Fruit fly (Drosophila melanogaster): ENCODE data around the gene CG34302.

Gene CG34302

DNA sequence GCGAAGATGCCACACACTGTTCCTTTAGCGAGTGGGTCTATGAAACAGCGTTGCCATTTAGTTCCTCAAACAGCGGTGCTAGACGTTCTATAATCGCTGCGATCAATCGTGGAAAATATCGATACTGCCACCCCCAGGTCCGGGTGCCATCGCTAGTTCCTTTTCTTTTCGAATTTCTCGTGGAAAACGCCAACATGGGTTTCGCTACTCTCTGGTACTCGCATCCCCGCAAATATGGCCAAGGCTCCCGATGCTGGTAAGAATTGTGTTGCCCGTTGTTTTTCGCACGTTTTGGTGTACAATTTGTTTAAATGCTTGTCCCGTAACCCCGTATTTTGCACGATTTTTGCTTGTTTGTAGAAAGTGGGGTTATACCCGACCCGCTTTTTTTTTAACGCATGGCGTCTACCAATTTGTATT, 45.7 kb downstream of the CG34302 start, which contains the start of gene RpS29 (continued):
- TF ChIP-seq crc (GFP tag; optimal IDR thresholded peaks at IDR 0.05) (peak; percentile 69), YL-1 (GFP tag; optimal IDR thresholded peaks at IDR 0.05) (peak; percentile 99), Ptx1 (GFP tag; IDR thresholded peaks at IDR 0.05) (peak; percentile 79), gfzf (GFP tag; optimal IDR thresholded peaks at IDR 0.05) (peak; percentile 54), pan (optimal IDR thresholded peaks at IDR 0.05) (no peak), pan (GFP tag; optimal IDR thresholded peaks at IDR 0.05 in 1 of 2, IDR thresholded peaks at IDR 0.05 in 1 of 2) (peak in 1 of 2 experiments; percentile 76), sima (GFP tag; optimal IDR thresholded peaks at IDR 0.05) (peak; percentile 44), CG15479 (GFP tag; optimal IDR thresholded peaks at IDR 0.05) (no peak), nerfin-2 (GFP tag; IDR thresholded peaks at IDR 0.05; ENCODE audit: partially characterized antibody) (peak; percentile 70), cg (GFP tag; optimal IDR thresholded peaks at IDR 0.05) (no peak), CG9797 (GFP tag; optimal IDR thresholded peaks at IDR 0.05) (peak; percentile 87), seq (GFP tag; IDR thresholded peaks at IDR 0.05) (no peak; the same call in 1 of the 2 replicates), Elba2 (GFP tag; optimal IDR thresholded peaks at IDR 0.05) (no peak), CG8359 (GFP tag; optimal IDR thresholded peaks at IDR 0.05; ENCODE audit: borderline replicate concordance) (no peak), CG2120 (GFP tag; optimal IDR thresholded peaks at IDR 0.05) (peak; percentile 90), dan (GFP tag; IDR thresholded peaks at IDR 0.05) (no peak), Stat92E (GFP tag; optimal IDR thresholded peaks at IDR 0.05) (peak in 1 of 3 experiments; percentile 23), CG11560 (tag; IDR thresholded peaks at IDR 0.05) (peak; percentile 74; the same call in 2 of the 3 replicates), sna (GFP tag; IDR thresholded peaks at IDR 0.05; ENCODE audit: partially characterized antibody) (peak; percentile 90), bowl (GFP tag; IDR thresholded peaks at IDR 0.05) (no peak; the same call in 1 of the 2 replicates), sqz (GFP tag; optimal IDR thresholded peaks at IDR 0.05) (peak; percentile 75), Taf1 (GFP tag; IDR thresholded peaks at IDR 0.05) (0 out of 2 replicates have a peak, but pooled peaks have one; percentile 50), dmrt11E (tag; optimal IDR thresholded peaks at IDR 0.05) (peak; percentile 54), MBD-R2 (GFP tag; IDR thresholded peaks at IDR 0.05) (peak; percentile 78), Myb (GFP tag; optimal IDR thresholded peaks at IDR 0.05) (peak; percentile 94), lmd (GFP tag; IDR thresholded peaks at IDR 0.05) (peak; percentile 71; the same call in 1 of the 2 replicates), en (GFP tag; optimal IDR thresholded peaks at IDR 0.05) (peak; percentile 59), D19B (GFP tag; optimal IDR thresholded peaks at IDR 0.05) (no peak), CG1792 (GFP tag; optimal IDR thresholded peaks at IDR 0.05) (peak; percentile 81), CG6854 (GFP tag; optimal IDR thresholded peaks at IDR 0.05) (peak; percentile 66), Hr39 (optimal IDR thresholded peaks at IDR 0.05) (no peak), ems (GFP tag; optimal IDR thresholded peaks at IDR 0.05) (peak; percentile 84), CG6689 (GFP tag; IDR thresholded peaks at IDR 0.05) (peak; percentile 28; the same call in 1 of the 2 replicates), CG18011 (GFP tag; optimal IDR thresholded peaks at IDR 0.05) (peak; percentile 75), Max (GFP tag; optimal IDR thresholded peaks at IDR 0.05) (peak; percentile 76), unpg (GFP tag; optimal IDR thresholded peaks at IDR 0.05) (peak; percentile 66), CG14014 (GFP tag; IDR thresholded peaks at IDR 0.05) (peak; percentile 79), gcm (GFP tag; optimal IDR thresholded peaks at IDR 0.05) (peak; percentile 74), CG10654 (GFP tag; optimal IDR thresholded peaks at IDR 0.05) (peak; percentile 82), z (GFP tag; IDR thresholded peaks at IDR 0.05) (no peak), gro (GFP tag; optimal IDR thresholded peaks at IDR 0.05) (peak; percentile 92), CG4360 (GFP tag; IDR thresholded peaks at IDR 0.05) (no peak), dimm (GFP tag; IDR thresholded peaks at IDR 0.05) (no peak), CG9727 (GFP tag; optimal IDR thresholded peaks at IDR 0.05) (peak; percentile 70), hth (optimal IDR thresholded peaks at IDR 0.05) (no peak), Ada2b (GFP tag; IDR thresholded peaks at IDR 0.05) (peak; percentile 76), CG10209 (GFP tag; optimal IDR thresholded peaks at IDR 0.05) (peak; percentile 72), CG16813 (GFP tag; IDR thresholded peaks at IDR 0.05; ENCODE audit: partially characterized antibody) (peak; percentile 93), Xbp1 (GFP tag; optimal IDR thresholded peaks at IDR 0.05) (peak; percentile 85), dysf (GFP tag; IDR thresholded peaks at IDR 0.05) (peak; percentile 80), ci (GFP tag; IDR thresholded peaks at IDR 0.05) (peak; percentile 93), CG1647 (GFP tag; optimal IDR thresholded peaks at IDR 0.05) (peak; percentile 84)

Measured in whole organism, embryonic.